Fruit fly (Drosophila melanogaster) whole organism, prepupa: Measurements from ENCODE around the gene CG2104.

Experiments
- Blimp-1 ChIP-seq: fragments of 200-800 bp; sonication (Bioruptor generic); optimal IDR thresholded peaks from 3 replicates; lab custom pipeline; 2017; ENCODE audit warnings: missing biosample characterization, missing genetic modification characterization, mild to moderate bottlenecking, moderate library complexity, missing genetic modification reagents
- CG10631 ChIP-seq: fragments of 200-800 bp; sonication (Bioruptor generic); optimal IDR thresholded peaks from 2 replicates; lab custom pipeline; 2016; ENCODE audit warnings: missing biosample characterization, missing genetic modification characterization
- CG10669 ChIP-seq: fragments of 200-800 bp; sonication (Bioruptor generic); optimal IDR thresholded peaks from 3 replicates; lab custom pipeline; 2018; ENCODE audit warnings: missing biosample characterization, mild to moderate bottlenecking, missing genetic modification characterization, moderate library complexity
- CG11762 ChIP-seq: fragments of 200-800 bp; sonication (Bioruptor generic); optimal IDR thresholded peaks from 3 replicates; lab custom pipeline; 2016; ENCODE audit warnings: missing biosample characterization, missing genetic modification characterization; ENCODE audit not compliant: insufficient read depth
- CG11902 ChIP-seq: fragments of 200-800 bp; sonication (Bioruptor generic); optimal IDR thresholded peaks from 3 replicates; lab custom pipeline; 2016; ENCODE audit warnings: missing biosample characterization, missing genetic modification characterization
- CG16779 ChIP-seq: fragments of 200-800 bp; sonication (Bioruptor generic); optimal IDR thresholded peaks from 3 replicates; lab custom pipeline; 2017; ENCODE audit warnings: missing biosample characterization, mild to moderate bottlenecking, missing genetic modification characterization
- CG31627 ChIP-seq: fragments of 200-800 bp; sonication (Bioruptor generic); optimal IDR thresholded peaks from 3 replicates; lab custom pipeline; 2016; ENCODE audit warnings: missing biosample characterization, missing genetic modification characterization
- CG32006 ChIP-seq: fragments of 200-800 bp; sonication (Bioruptor generic); optimal IDR thresholded peaks from 3 replicates; lab custom pipeline; 2017; ENCODE audit warnings: missing biosample characterization, mild to moderate bottlenecking, missing genetic modification characterization
- CG34406 ChIP-seq: fragments of 200-800 bp; sonication (Bioruptor generic); optimal IDR thresholded peaks from 3 replicates; lab custom pipeline; 2016; ENCODE audit warnings: missing biosample characterization, missing genetic modification characterization
- CG3919 ChIP-seq: fragments of 200-800 bp; sonication (Bioruptor generic); optimal IDR thresholded peaks from 3 replicates; lab custom pipeline; 2016; ENCODE audit warnings: missing biosample characterization, missing genetic modification characterization
- CG4318 ChIP-seq: fragments of 200-800 bp; sonication (Bioruptor generic); optimal IDR thresholded peaks from 3 replicates; lab custom pipeline; 2017; ENCODE audit warnings: missing biosample characterization, mild to moderate bottlenecking, missing genetic modification characterization
- CG6163 ChIP-seq: fragments of 200-800 bp; sonication (Bioruptor generic); IDR thresholded peaks from 3 replicates; pipeline ENCODE4 v1.3.6; 2022; ENCODE audit warnings: missing biosample characterization, missing genetic modification characterization
- CG6808 ChIP-seq: fragments of 200-800 bp; sonication (Bioruptor generic); optimal IDR thresholded peaks from 3 replicates; lab custom pipeline; 2017; ENCODE audit warnings: missing biosample characterization, missing genetic modification characterization, mild to moderate bottlenecking, moderate library complexity, missing genetic modification reagents
- CG6854 ChIP-seq: fragments of 200-800 bp; sonication (Bioruptor generic); optimal IDR thresholded peaks from 2 replicates; lab custom pipeline; 2017; ENCODE audit warnings: missing biosample characterization, mild to moderate bottlenecking, missing genetic modification characterization
- CG7368 ChIP-seq: fragments of 200-800 bp; sonication (Bioruptor generic); optimal IDR thresholded peaks from 3 replicates; lab custom pipeline; 2016; ENCODE audit warnings: missing biosample characterization, missing genetic modification characterization
- CG9139 ChIP-seq: fragments of 200-800 bp; sonication (Bioruptor generic); optimal IDR thresholded peaks from 3 replicates; lab custom pipeline; 2017; ENCODE audit warnings: missing biosample characterization, mild to moderate bottlenecking, missing genetic modification characterization
- Eip75B ChIP-seq: fragments of 200-800 bp; sonication (Bioruptor generic); optimal IDR thresholded peaks from 3 replicates; lab custom pipeline; 2016; ENCODE audit warnings: missing biosample characterization, missing genetic modification characterization
- Eip78C ChIP-seq: fragments of 200-800 bp; sonication (Bioruptor generic); peaks from one replicate; lab custom pipeline; 2016; ENCODE audit warnings: missing biosample characterization, missing genetic modification characterization
- Ets21C ChIP-seq: fragments of 200-800 bp; sonication (Bioruptor generic); optimal IDR thresholded peaks from 3 replicates; lab custom pipeline; 2016; ENCODE audit warnings: missing biosample characterization, missing genetic modification characterization
- Ets96B ChIP-seq: fragments of 200-800 bp; optimal IDR thresholded peaks from 2 replicates; lab custom pipeline; 2019; ENCODE audit warnings: missing biosample characterization, mild to moderate bottlenecking, missing genetic modification characterization, moderate library complexity
- Gug ChIP-seq: fragments of 200-800 bp; sonication (Bioruptor generic); IDR thresholded peaks from 2 replicates; pipeline ENCODE4 v1.3.6; 2022; ENCODE audit warnings: missing biosample characterization, missing genetic modification characterization
- Hr38 ChIP-seq: sonication (Bioruptor generic); optimal IDR thresholded peaks from 2 replicates; lab custom pipeline; 2016; ENCODE audit warnings: missing biosample characterization, missing genetic modification characterization
- Hr39 ChIP-seq: fragments of 200-800 bp; sonication (Bioruptor generic); optimal IDR thresholded peaks from 2 replicates; lab custom pipeline; 2016; ENCODE audit warnings: missing biosample characterization, missing genetic modification characterization
- Hr4 ChIP-seq: fragments of 200-800 bp; sonication (Bioruptor generic); optimal IDR thresholded peaks from 3 replicates; lab custom pipeline; 2016; ENCODE audit warnings: missing biosample characterization, missing genetic modification characterization
- Lpt ChIP-seq: fragments of 200-800 bp; sonication (Bioruptor generic); optimal IDR thresholded peaks from 3 replicates; lab custom pipeline; 2016; ENCODE audit warnings: missing biosample characterization, missing genetic modification characterization
- Met ChIP-seq: fragments of 200-800 bp; sonication (Bioruptor generic); optimal IDR thresholded peaks from 3 replicates; lab custom pipeline; 2016; ENCODE audit warnings: missing biosample characterization, missing genetic modification characterization
- OdsH ChIP-seq: fragments of 200-800 bp; sonication (Bioruptor generic); optimal IDR thresholded peaks from 3 replicates; lab custom pipeline; 2016; ENCODE audit warnings: missing biosample characterization, missing genetic modification characterization
- Sox15 ChIP-seq: fragments of 200-800 bp; sonication (Bioruptor generic); optimal IDR thresholded peaks from 3 replicates; lab custom pipeline; 2016; ENCODE audit warnings: missing biosample characterization, missing genetic modification characterization
- achi ChIP-seq: fragments of 200-800 bp; sonication (Bioruptor generic); optimal IDR thresholded peaks from 3 replicates; lab custom pipeline; 2016; ENCODE audit warnings: missing biosample characterization, missing genetic modification characterization
- cyc ChIP-seq: fragments of 200-800 bp; sonication (Bioruptor generic); optimal IDR thresholded peaks from 3 replicates; lab custom pipeline; 2016; ENCODE audit warnings: missing biosample characterization, missing genetic modification characterization
- dac ChIP-seq: fragments of 200-800 bp; sonication (Bioruptor generic); optimal IDR thresholded peaks from 2 replicates; lab custom pipeline; 2017; ENCODE audit warnings: missing biosample characterization, mild to moderate bottlenecking, missing genetic modification characterization
- esn ChIP-seq: fragments of 200-800 bp; sonication (Bioruptor generic); optimal IDR thresholded peaks from 2 replicates; lab custom pipeline; 2016; ENCODE audit warnings: missing biosample characterization, mild to moderate bottlenecking, missing genetic modification characterization, moderate library complexity
- fd59A ChIP-seq: fragments of 200-800 bp; sonication (Bioruptor generic); optimal IDR thresholded peaks from 2 replicates; lab custom pipeline; 2017; ENCODE audit warnings: missing biosample characterization, mild to moderate bottlenecking, missing genetic modification characterization, missing genetic modification reagents
- fd85E ChIP-seq: fragments of 200-800 bp; sonication (Bioruptor generic); optimal IDR thresholded peaks from 3 replicates; lab custom pipeline; 2016; ENCODE audit warnings: missing biosample characterization, missing genetic modification characterization
- fkh ChIP-seq: fragments of 200-800 bp; sonication (Bioruptor generic); optimal IDR thresholded peaks from 3 replicates; lab custom pipeline; 2017; ENCODE audit warnings: missing biosample characterization, mild to moderate bottlenecking, missing genetic modification characterization, moderate library complexity
- lz ChIP-seq: fragments of 200-800 bp; sonication (Bioruptor generic); optimal IDR thresholded peaks from 3 replicates; lab custom pipeline; 2016; ENCODE audit warnings: missing biosample characterization, missing genetic modification characterization
- net ChIP-seq: fragments of 200-800 bp; sonication (Bioruptor generic); optimal IDR thresholded peaks from 3 replicates; lab custom pipeline; 2016; ENCODE audit warnings: missing biosample characterization, missing genetic modification characterization
- pdm3 ChIP-seq: fragments of 200-800 bp; sonication (Bioruptor generic); optimal IDR thresholded peaks from 3 replicates; lab custom pipeline; 2016; ENCODE audit warnings: missing biosample characterization, missing genetic modification characterization
- salr ChIP-seq, 2 experiments: fragments of 200-800 bp; sonication (Bioruptor generic); optimal IDR thresholded peaks; 3 replicates each; lab custom pipeline; 2016 to 2018; ENCODE audit warnings: missing biosample characterization in 2 of 2, missing genetic modification characterization in 2 of 2, mild to moderate bottlenecking in 1 of 2
- spab ChIP-seq: fragments of 200-800 bp; sonication (Bioruptor generic); optimal IDR thresholded peaks from 2 replicates; lab custom pipeline; 2017; ENCODE audit warnings: missing biosample characterization, mild to moderate bottlenecking, missing genetic modification characterization, missing genetic modification reagents
- ss ChIP-seq, 2 experiments: fragments of 200-800 bp; sonication (Bioruptor generic); optimal IDR thresholded peaks; 2 replicates in 1 of 2; 3 replicates in 1 of 2; lab custom pipeline; 2017 to 2018; ENCODE audit warnings: mild to moderate bottlenecking in 2 of 2, missing biosample characterization in 2 of 2, missing genetic modification characterization in 2 of 2, moderate library complexity in 1 of 2
- svp ChIP-seq: fragments of 200-800 bp; sonication (Bioruptor generic); peaks from one replicate; lab custom pipeline; 2016; ENCODE audit warnings: missing biosample characterization, missing genetic modification characterization
- topi ChIP-seq: fragments of 200-800 bp; sonication (Bioruptor generic); optimal IDR thresholded peaks from 3 replicates; lab custom pipeline; 2016; ENCODE audit warnings: missing biosample characterization, missing genetic modification characterization
- vri ChIP-seq: fragments of 200-800 bp; sonication (Bioruptor generic); optimal IDR thresholded peaks from 3 replicates; lab custom pipeline; 2016; ENCODE audit warnings: missing biosample characterization, mild to moderate bottlenecking, missing genetic modification characterization

CG2104 gene

dm6 chr3R:5671795-5672657 is 21.1 kb downstream of the CG2104 start:
- TF ChIP-seq Hr39 (GFP tag; lab: Kevin White, UChicago) (no peak), pdm3 (GFP tag; lab: Kevin White, UChicago) (no peak), vri (GFP tag; lab: Kevin White, UChicago) (peak; percentile 55), ss (GFP tag; optimal IDR thresholded peaks at IDR 0.05; lab: Kevin White, UChicago) (no peak), Met (GFP tag; lab: Kevin White, UChicago) (no peak), Gug (GFP tag; lab: Robert Waterston, UW) (no peak), CG10631 (no peak), spab (no peak), achi (GFP tag; lab: Kevin White, UChicago) (no peak), CG32006 (GFP tag; lab: Kevin White, UChicago) (no peak), CG6808 (no peak), topi (GFP tag; lab: Kevin White, UChicago) (no peak), CG10669 (GFP tag; lab: Kevin White, UChicago) (no peak), Sox15 (GFP tag; lab: Kevin White, UChicago) (no peak), svp (peak; percentile 69), CG16779 (tag; lab: Kevin White, UChicago) (no peak), CG4318 (no peak)

DNA sequence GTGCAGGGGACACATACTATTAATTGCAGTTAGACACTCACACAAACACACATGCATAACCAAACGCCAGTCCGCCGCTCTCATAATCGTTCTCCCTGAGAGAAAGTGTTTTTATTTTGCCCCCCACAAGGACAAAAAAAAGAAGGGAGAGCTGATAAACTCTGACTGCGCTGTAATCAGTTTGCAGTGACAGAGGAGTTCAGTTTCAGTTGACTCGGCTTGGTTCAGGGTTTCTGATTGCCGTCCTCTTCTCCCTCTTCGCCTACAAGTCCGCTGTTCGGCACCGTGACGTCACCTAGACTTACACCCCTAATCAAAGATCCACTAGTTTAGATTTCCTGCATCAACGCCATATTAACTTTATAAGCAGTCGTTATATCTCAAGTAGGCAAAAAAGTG is 21.8 kb downstream of the CG2104 start:
- TF ChIP-seq CG6808 (no peak), ss (GFP tag; optimal IDR thresholded peaks at IDR 0.05; lab: Kevin White, UChicago) (peak in 1 of 2 experiments; percentile 18), cyc (GFP tag; lab: Kevin White, UChicago) (no peak), CG6854 (GFP tag; lab: Kevin White, UChicago) (no peak), svp (peak; percentile 100), CG31627 (GFP tag; lab: Kevin White, UChicago) (no peak), esn (GFP tag; lab: Kevin White, UChicago) (peak; percentile 18), Blimp-1 (GFP tag; lab: Kevin White, UChicago) (peak; percentile 43), fd59A (GFP tag; lab: Kevin White, UChicago) (no peak), Eip75B (GFP tag; lab: Kevin White, UChicago) (peak; percentile 6), Ets21C (no peak), Lpt (GFP tag; lab: Kevin White, UChicago) (peak; percentile 26)

DNA sequence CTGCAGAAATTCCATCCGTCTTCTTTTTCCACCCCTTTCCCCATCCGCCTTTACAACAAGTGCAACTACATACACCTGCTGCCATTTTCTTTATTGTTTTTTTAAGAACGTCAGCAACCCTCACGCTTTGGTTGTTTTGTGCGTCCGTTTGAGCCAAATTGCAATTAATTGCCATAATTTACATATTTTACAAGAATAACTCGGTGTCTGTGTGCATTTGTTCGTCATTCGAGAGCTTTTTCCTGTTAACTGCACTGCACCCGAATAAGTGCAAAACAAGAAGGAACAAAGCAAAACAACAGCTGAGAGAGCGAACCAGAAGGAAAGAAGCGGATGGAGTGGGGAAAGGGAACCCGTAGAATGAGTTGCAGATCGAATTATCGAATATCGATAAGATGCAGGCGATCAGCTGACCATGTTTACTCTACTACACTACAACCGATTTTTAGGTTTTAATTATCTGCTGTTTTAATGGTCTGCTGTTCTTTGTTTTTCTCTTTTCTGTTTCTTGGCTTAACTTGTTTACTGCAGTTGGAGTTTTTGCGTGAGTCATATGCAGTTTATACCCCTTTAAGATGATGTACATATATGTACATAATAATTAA is 22.3 kb downstream of the CG2104 start:
- TF ChIP-seq Eip78C (GFP tag; lab: Kevin White, UChicago) = peak; percentile 63
- peak; percentile 31 for TF ChIP-seq Ets96B (tag; lab: Kevin White, UChicago)
- TF ChIP-seq Met (GFP tag; lab: Kevin White, UChicago) = no peak
- no peak for TF ChIP-seq Lpt (GFP tag; lab: Kevin White, UChicago)
- TF ChIP-seq cyc (GFP tag; lab: Kevin White, UChicago) = peak; percentile 2
- peak; percentile 50; the same call in 2 of the 3 replicates for TF ChIP-seq CG6163
- TF ChIP-seq spab = peak; percentile 7
- no peak for TF ChIP-seq salr (GFP tag; optimal IDR thresholded peaks at IDR 0.05; lab: Kevin White, UChicago)
- no peak for TF ChIP-seq OdsH
- no peak for TF ChIP-seq CG11762
- peak; percentile 11 for TF ChIP-seq pdm3 (GFP tag; lab: Kevin White, UChicago)
- TF ChIP-seq vri (GFP tag; lab: Kevin White, UChicago) = peak; percentile 13
- TF ChIP-seq Hr4 = peak; percentile 30
- TF ChIP-seq lz (GFP tag; lab: Kevin White, UChicago) = no peak
- TF ChIP-seq Hr38 = no peak
- TF ChIP-seq ss (GFP tag; optimal IDR thresholded peaks at IDR 0.05; lab: Kevin White, UChicago) = peak in 1 of 2 experiments; percentile 53
- TF ChIP-seq fd85E (GFP tag; lab: Kevin White, UChicago) = no peak
- TF ChIP-seq dac (GFP tag; lab: Kevin White, UChicago) = no peak
- TF ChIP-seq topi (GFP tag; lab: Kevin White, UChicago) = peak; percentile 3
- no peak for TF ChIP-seq svp
- peak; percentile 25 for TF ChIP-seq CG9139 (GFP tag; lab: Kevin White, UChicago)
- no peak for TF ChIP-seq CG11902 (GFP tag; lab: Kevin White, UChicago)
- TF ChIP-seq CG3919 (GFP tag; lab: Kevin White, UChicago) = peak; percentile 1
- no peak for TF ChIP-seq net (GFP tag; lab: Kevin White, UChicago)
- no peak for TF ChIP-seq CG34406
- no peak for TF ChIP-seq Gug (GFP tag; lab: Robert Waterston, UW)
- TF ChIP-seq Ets21C = no peak
- TF ChIP-seq CG7368 (GFP tag; lab: Kevin White, UChicago) = no peak
- TF ChIP-seq fd59A (GFP tag; lab: Kevin White, UChicago) = no peak
- TF ChIP-seq fkh (GFP tag; lab: Kevin White, UChicago) = peak; percentile 27
- peak; percentile 2 for TF ChIP-seq CG31627 (GFP tag; lab: Kevin White, UChicago)
